Fruit fly (Drosophila melanogaster) whole organism, pupa: ENCODE results near the gene tws.

ENCODE experiments used
- CG10348 ChIP-seq: fragments of 200-800 bp; sonication (Bioruptor generic); IDR thresholded peaks from 2 replicates; pipeline ENCODE4 v1.3.6; 2022; ENCODE audit warnings: missing biosample characterization, missing genetic modification characterization
- CG12605 ChIP-seq: fragments of 200-800 bp; sonication (Bioruptor generic); IDR thresholded peaks from 2 replicates; pipeline ENCODE4 v1.3.6; 2022; ENCODE audit warnings: missing biosample characterization, missing genetic modification characterization
- CG13204 ChIP-seq: fragments of 200-800 bp; sonication (Bioruptor generic); optimal IDR thresholded peaks from 2 replicates; lab custom pipeline; 2018; ENCODE audit warnings: missing biosample characterization, mild to moderate bottlenecking, missing genetic modification characterization, moderate library complexity
- CG14655 ChIP-seq: fragments of 200-800 bp; sonication (Bioruptor generic); optimal IDR thresholded peaks from 3 replicates; lab custom pipeline; 2017; ENCODE audit warnings: mild to moderate bottlenecking, missing biosample characterization, missing genetic modification reagents, missing genetic modification characterization
- CG15710 ChIP-seq: fragments of 200-800 bp; sonication (Bioruptor generic); optimal IDR thresholded peaks from 2 replicates; lab custom pipeline; 2018; ENCODE audit warnings: missing biosample characterization, mild to moderate bottlenecking, missing genetic modification characterization, moderate library complexity
- CG17806 ChIP-seq: fragments of 200-800 bp; sonication (Bioruptor generic); optimal IDR thresholded peaks from 2 replicates; lab custom pipeline; 2018; ENCODE audit warnings: missing biosample characterization, mild to moderate bottlenecking, missing genetic modification characterization, moderate library complexity
- CG32121 ChIP-seq: fragments of 200-800 bp; sonication (Bioruptor generic); IDR thresholded peaks from 2 replicates; pipeline ENCODE4 v1.3.6; 2022; ENCODE audit warnings: missing biosample characterization, missing genetic modification characterization
- CG34367 ChIP-seq: fragments of 200-800 bp; sonication (Bioruptor generic); optimal IDR thresholded peaks from 2 replicates; lab custom pipeline; 2018; ENCODE audit warnings: missing biosample characterization, mild to moderate bottlenecking, missing genetic modification characterization
- CG4496 ChIP-seq: fragments of 200-800 bp; sonication (Bioruptor generic); IDR thresholded peaks from 3 replicates; pipeline ENCODE4 v1.3.6; 2022; ENCODE audit warnings: missing biosample characterization, missing genetic modification characterization
- CG8159 ChIP-seq: fragments of 200-800 bp; sonication (Bioruptor generic); optimal IDR thresholded peaks from 3 replicates; lab custom pipeline; 2018; ENCODE audit warnings: missing biosample characterization, mild to moderate bottlenecking, missing genetic modification characterization, moderate library complexity
- CG8301 ChIP-seq: fragments of 200-800 bp; sonication (Bioruptor generic); optimal IDR thresholded peaks from 2 replicates; lab custom pipeline; 2018; ENCODE audit warnings: missing biosample characterization, mild to moderate bottlenecking, missing genetic modification characterization
- CG9948 ChIP-seq: fragments of 200-800 bp; sonication (Bioruptor generic); optimal IDR thresholded peaks from 2 replicates; lab custom pipeline; 2018; ENCODE audit warnings: missing biosample characterization, mild to moderate bottlenecking, missing genetic modification characterization, moderate library complexity
- D1 ChIP-seq: fragments of 200-800 bp; sonication (Bioruptor generic); optimal IDR thresholded peaks from 2 replicates; lab custom pipeline; 2018; ENCODE audit warnings: missing biosample characterization, mild to moderate bottlenecking, missing genetic modification characterization, moderate library complexity
- EcR ChIP-seq: fragments of 200-800 bp; sonication (Bioruptor generic); optimal IDR thresholded peaks from 3 replicates; lab custom pipeline; 2019; ENCODE audit warnings: missing biosample characterization, missing genetic modification characterization, mild to moderate bottlenecking, moderate library complexity, missing genetic modification reagents
- Ets98B ChIP-seq: fragments of 200-800 bp; sonication (Bioruptor generic); IDR thresholded peaks from 2 replicates; pipeline ENCODE4 v1.3.6; 2022; ENCODE audit warnings: missing biosample characterization, missing genetic modification characterization
- Pif1A ChIP-seq: fragments of 200-800 bp; sonication (Bioruptor generic); optimal IDR thresholded peaks from 3 replicates; lab custom pipeline; 2016; ENCODE audit warnings: missing biosample characterization, missing genetic modification characterization
- Pif1B ChIP-seq: fragments of 200-800 bp; sonication (Bioruptor generic); optimal IDR thresholded peaks from 3 replicates; lab custom pipeline; 2016; ENCODE audit warnings: missing biosample characterization, missing genetic modification characterization
- Snoo ChIP-seq: fragments of 200-800 bp; sonication (Bioruptor generic); optimal IDR thresholded peaks from 3 replicates; lab custom pipeline; 2017; ENCODE audit warnings: missing biosample characterization, mild to moderate bottlenecking, missing genetic modification characterization, inconsistent platforms
- fd96Ca ChIP-seq: fragments of 200-800 bp; sonication (Bioruptor generic); IDR thresholded peaks from 3 replicates; pipeline ENCODE4 v1.3.6; 2022; ENCODE audit warnings: missing biosample characterization, missing genetic modification characterization
- gl ChIP-seq: fragments of 200-800 bp; sonication (Bioruptor generic); optimal IDR thresholded peaks from 2 replicates; lab custom pipeline; 2018; ENCODE audit warnings: missing biosample characterization, mild to moderate bottlenecking, missing genetic modification characterization
- rn ChIP-seq: fragments of 200-800 bp; sonication (Bioruptor generic); IDR thresholded peaks from 2 replicates; pipeline ENCODE4 v1.3.6; 2022; ENCODE audit warnings: missing biosample characterization, missing genetic modification characterization

tws gene

DNA sequence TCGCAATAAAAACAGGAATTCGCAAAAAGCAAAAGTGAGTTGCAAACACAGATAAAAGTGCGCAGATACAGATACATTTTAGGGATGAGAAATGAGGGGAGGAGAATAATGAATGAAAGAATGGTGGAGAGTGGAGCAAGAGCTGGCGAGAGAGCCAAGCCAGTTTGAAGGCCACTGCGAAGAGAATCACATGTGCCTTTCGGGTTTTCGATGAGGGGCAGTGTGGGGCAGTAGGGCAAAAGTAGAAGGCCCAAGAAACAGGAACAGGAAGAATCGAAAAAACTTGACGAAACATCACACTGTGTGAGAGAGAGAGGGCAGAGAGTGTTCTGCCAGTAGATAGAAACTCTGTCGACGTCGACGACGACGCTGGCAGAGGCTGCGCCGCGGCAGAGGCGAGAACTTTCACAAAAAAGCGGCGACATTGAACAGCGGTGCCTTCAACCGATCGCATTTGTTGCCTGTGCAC, 55.4 kb downstream of the tws start:
- peak; percentile 20 for TF ChIP-seq gl
- peak; percentile 19; the same call in 1 of the 2 replicates for TF ChIP-seq CG12605
- TF ChIP-seq Pif1A (GFP tag; lab: Kevin White, UChicago): no peak
- peak; percentile 24 for TF ChIP-seq CG13204 (GFP tag; lab: Kevin White, UChicago)
- peak; percentile 5 for TF ChIP-seq CG8159 (tag; lab: Kevin White, UChicago)
- TF ChIP-seq CG10348 (GFP tag; lab: Robert Waterston, UW): no peak
- TF ChIP-seq Pif1B (GFP tag; lab: Kevin White, UChicago): no peak
- peak; percentile 82 for TF ChIP-seq EcR
- no peak for TF ChIP-seq fd96Ca (GFP tag; lab: Robert Waterston, UW)
- 0 out of 3 replicates have a peak, but pooled peaks have one; percentile 18 for TF ChIP-seq CG4496 (GFP tag; lab: Robert Waterston, UW)
- TF ChIP-seq D1: no peak
- TF ChIP-seq CG17806: no peak
- TF ChIP-seq CG15710 (tag; lab: Kevin White, UChicago): peak; percentile 20
- TF ChIP-seq CG8301 (tag; lab: Kevin White, UChicago): no peak
- TF ChIP-seq, all 21 proteins: peak for 7

DNA sequence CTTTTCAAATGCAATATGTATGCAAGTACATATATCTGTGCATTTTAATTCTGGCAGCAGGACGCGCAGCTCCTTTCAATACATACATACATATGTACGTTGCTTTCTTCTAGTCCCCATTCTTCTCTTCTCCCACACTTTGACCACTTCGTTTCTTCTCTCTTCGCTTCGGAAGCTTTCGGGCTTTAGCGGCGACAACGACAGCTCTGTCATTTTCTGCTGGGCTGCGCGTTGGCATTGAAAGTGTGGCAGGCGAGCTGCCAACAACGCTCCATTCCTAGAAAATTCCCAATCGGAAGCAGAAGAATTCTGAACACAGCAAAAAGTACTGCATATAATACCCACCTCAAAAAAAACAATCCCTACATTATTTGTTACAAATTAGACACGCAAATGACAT, 56.5 kb downstream of the tws start:
- TF ChIP-seq CG4496 (GFP tag; lab: Robert Waterston, UW): peak; percentile 30; the same call in 1 of the 3 replicates
- TF ChIP-seq fd96Ca (GFP tag; lab: Robert Waterston, UW): no peak

DNA sequence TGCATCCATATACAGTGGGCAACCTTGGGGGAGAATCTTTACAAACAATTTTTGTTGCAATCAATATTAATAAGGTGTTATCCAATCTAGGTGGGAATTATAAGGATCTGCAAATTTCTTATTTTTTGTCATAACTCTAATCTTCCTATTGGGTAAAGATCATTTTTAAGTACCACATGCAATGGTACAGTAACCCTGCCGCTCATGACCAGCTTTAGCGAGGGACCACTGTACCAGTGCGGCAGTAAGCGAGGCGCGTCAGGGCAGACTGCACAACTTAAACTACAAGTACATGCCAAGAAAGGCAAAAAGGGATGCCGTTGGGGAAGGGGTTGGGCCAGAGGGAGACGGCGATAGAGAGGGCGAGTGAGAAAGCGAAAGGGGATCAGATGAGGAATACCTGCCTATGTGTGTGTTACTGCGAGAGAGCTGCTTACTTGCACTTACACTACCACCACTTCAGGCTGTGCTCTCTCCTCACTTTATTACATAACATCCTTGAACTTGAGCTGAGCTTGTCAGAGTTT, 57.0 kb downstream of the tws start:
- 0 out of 2 replicates have a peak, but pooled peaks have one; percentile 20 for TF ChIP-seq CG12605
- peak; percentile 73 for TF ChIP-seq Pif1B (GFP tag; lab: Kevin White, UChicago)
- TF ChIP-seq fd96Ca (GFP tag; lab: Robert Waterston, UW): peak; percentile 82
- peak; percentile 81 for TF ChIP-seq D1
- TF ChIP-seq CG13204 (GFP tag; lab: Kevin White, UChicago): peak; percentile 78
- peak; percentile 90 for TF ChIP-seq CG17806
- TF ChIP-seq CG4496 (GFP tag; lab: Robert Waterston, UW): peak; percentile 83
- TF ChIP-seq CG10348 (GFP tag; lab: Robert Waterston, UW): no peak
- peak; percentile 93 for TF ChIP-seq CG15710 (tag; lab: Kevin White, UChicago)
- peak; percentile 37 for TF ChIP-seq EcR
- peak; percentile 37; the same call in 1 of the 2 replicates for TF ChIP-seq rn (GFP tag; lab: Robert Waterston, UW)
- peak; percentile 87 for TF ChIP-seq gl
- TF ChIP-seq CG34367 (tag; lab: Kevin White, UChicago): peak; percentile 90
- no peak for TF ChIP-seq CG32121 (GFP tag; lab: Robert Waterston, UW)
- TF ChIP-seq CG9948 (tag; lab: Kevin White, UChicago): peak; percentile 94
- TF ChIP-seq CG8301 (tag; lab: Kevin White, UChicago): peak; percentile 54
- TF ChIP-seq Pif1A (GFP tag; lab: Kevin White, UChicago): peak; percentile 79
- peak; percentile 94 for TF ChIP-seq CG8159 (tag; lab: Kevin White, UChicago)
- peak; percentile 31; the same call in 1 of the 2 replicates for TF ChIP-seq Ets98B (GFP tag; lab: Robert Waterston, UW)
- TF ChIP-seq CG14655: peak; percentile 66
- TF ChIP-seq Snoo (tag; lab: Kevin White, UChicago): peak; percentile 59

DNA sequence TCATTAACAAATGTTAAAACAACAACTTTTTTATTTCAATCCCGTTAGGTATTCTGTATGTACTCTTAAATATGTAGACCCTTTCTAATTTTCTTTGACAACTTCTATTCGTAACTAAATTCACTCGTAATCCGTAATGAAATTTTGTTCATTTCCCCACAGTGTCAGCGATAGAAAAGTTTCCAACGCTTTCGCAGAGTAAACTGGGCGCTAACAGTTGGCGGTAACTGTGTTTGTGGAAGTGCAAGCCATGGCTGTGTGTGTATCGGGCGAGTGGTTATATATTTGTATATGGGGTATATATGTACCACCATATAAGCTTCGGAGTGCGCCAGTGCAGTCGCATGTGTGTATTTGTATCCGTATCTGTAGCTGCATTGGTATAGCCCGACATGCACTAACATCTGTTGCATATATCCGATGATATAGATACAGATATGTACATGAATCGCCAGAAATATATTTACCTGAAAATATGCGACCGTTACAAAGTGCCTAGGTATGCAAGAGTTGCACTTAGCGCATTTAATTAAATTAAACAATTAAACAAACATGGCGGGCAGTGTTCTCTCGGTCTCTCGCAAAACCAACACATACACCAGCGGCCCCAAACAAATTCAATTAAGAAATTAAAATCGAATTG, 58.0 kb downstream of the tws start:
- TF ChIP-seq CG14655 (no peak), rn (GFP tag; lab: Robert Waterston, UW) (no peak), Pif1B (GFP tag; lab: Kevin White, UChicago) (no peak), CG32121 (GFP tag; lab: Robert Waterston, UW) (no peak), CG8301 (tag; lab: Kevin White, UChicago) (no peak), CG8159 (tag; lab: Kevin White, UChicago) (no peak), CG12605 (no peak), Ets98B (GFP tag; lab: Robert Waterston, UW) (no peak), EcR (peak; percentile 28), CG10348 (GFP tag; lab: Robert Waterston, UW) (no peak), fd96Ca (GFP tag; lab: Robert Waterston, UW) (peak; percentile 9; the same call in 1 of the 3 replicates), CG4496 (GFP tag; lab: Robert Waterston, UW) (peak; percentile 53; the same call in 1 of the 3 replicates), CG13204 (GFP tag; lab: Kevin White, UChicago) (no peak), CG15710 (tag; lab: Kevin White, UChicago) (peak; percentile 7), CG9948 (tag; lab: Kevin White, UChicago) (no peak), CG34367 (tag; lab: Kevin White, UChicago) (no peak), Snoo (tag; lab: Kevin White, UChicago) (no peak), Pif1A (GFP tag; lab: Kevin White, UChicago) (no peak), gl (no peak), CG17806 (peak; percentile 6), D1 (no peak)

DNA sequence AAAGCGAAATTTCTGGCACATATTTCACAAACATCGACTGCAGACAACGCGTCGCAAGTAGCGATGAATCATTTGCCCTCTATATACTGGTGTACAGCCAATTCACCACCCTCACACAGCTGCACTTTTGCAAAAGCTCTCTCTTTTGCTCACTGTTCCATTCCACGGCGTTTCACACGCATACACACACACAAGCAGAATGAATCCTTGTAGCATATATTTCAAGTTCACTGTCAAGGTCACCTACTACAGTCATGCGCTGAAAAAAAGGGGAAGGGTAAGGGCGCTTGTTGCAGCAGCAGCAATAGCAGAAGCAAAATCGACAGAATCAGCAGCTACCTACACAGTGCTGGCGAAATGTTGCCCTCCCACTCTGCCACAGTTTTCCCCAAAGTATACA, 58.9 kb downstream of the tws start:
- TF ChIP-seq Snoo (tag; lab: Kevin White, UChicago) (no peak), EcR (peak; percentile 87), CG17806 (no peak), Pif1A (GFP tag; lab: Kevin White, UChicago) (no peak), fd96Ca (GFP tag; lab: Robert Waterston, UW) (no peak), CG10348 (GFP tag; lab: Robert Waterston, UW) (no peak), CG9948 (tag; lab: Kevin White, UChicago) (no peak), CG15710 (tag; lab: Kevin White, UChicago) (no peak), Pif1B (GFP tag; lab: Kevin White, UChicago) (no peak), CG14655 (no peak), CG8159 (tag; lab: Kevin White, UChicago) (no peak), rn (GFP tag; lab: Robert Waterston, UW) (no peak), CG32121 (GFP tag; lab: Robert Waterston, UW) (0 out of 2 replicates have a peak, but pooled peaks have one; percentile 28), gl (no peak), Ets98B (GFP tag; lab: Robert Waterston, UW) (no peak), D1 (no peak), CG4496 (GFP tag; lab: Robert Waterston, UW) (0 out of 3 replicates have a peak, but pooled peaks have one; percentile 35), CG34367 (tag; lab: Kevin White, UChicago) (no peak), CG13204 (GFP tag; lab: Kevin White, UChicago) (no peak), CG12605 (no peak), CG8301 (tag; lab: Kevin White, UChicago) (no peak)
